Worm (Caenorhabditis elegans) whole organism, L2 larva: ENCODE data around the gene F58E6.13.

Experiments
- ZK546.5 ChIP-seq: sonication (generic microtip); optimal IDR thresholded peaks from 2 replicates; lab custom pipeline; 2017; ENCODE audit warnings: missing biosample characterization, missing genetic modification characterization
- aly-2 ChIP-seq: fragments of 150-350 bp; optimal IDR thresholded peaks from 2 replicates; lab custom pipeline; 2014; ENCODE audit warnings: missing biosample characterization, missing genetic modification characterization
- ama-1 ChIP-seq: fragments of 150-350 bp; optimal IDR thresholded peaks from 2 replicates; lab custom pipeline; 2018; ENCODE audit warnings: inconsistent platforms
- blmp-1 ChIP-seq: sonication (generic microtip); optimal IDR thresholded peaks from 2 replicates; lab custom pipeline; 2017; ENCODE audit warnings: missing genetic modification characterization, mild to moderate bottlenecking, missing compliant biosample characterization, antibody characterized with exemption, moderate library complexity; ENCODE audit not compliant: insufficient read depth
- egl-27 ChIP-seq: sonication (generic microtip); optimal IDR thresholded peaks from 3 replicates; lab custom pipeline; 2017; ENCODE audit warnings: missing biosample characterization, missing genetic modification reagents, missing genetic modification characterization
- nhr-237 ChIP-seq: fragments of 150-350 bp; optimal IDR thresholded peaks from 2 replicates; lab custom pipeline; 2014; ENCODE audit warnings: missing biosample characterization, missing genetic modification characterization

DNA sequence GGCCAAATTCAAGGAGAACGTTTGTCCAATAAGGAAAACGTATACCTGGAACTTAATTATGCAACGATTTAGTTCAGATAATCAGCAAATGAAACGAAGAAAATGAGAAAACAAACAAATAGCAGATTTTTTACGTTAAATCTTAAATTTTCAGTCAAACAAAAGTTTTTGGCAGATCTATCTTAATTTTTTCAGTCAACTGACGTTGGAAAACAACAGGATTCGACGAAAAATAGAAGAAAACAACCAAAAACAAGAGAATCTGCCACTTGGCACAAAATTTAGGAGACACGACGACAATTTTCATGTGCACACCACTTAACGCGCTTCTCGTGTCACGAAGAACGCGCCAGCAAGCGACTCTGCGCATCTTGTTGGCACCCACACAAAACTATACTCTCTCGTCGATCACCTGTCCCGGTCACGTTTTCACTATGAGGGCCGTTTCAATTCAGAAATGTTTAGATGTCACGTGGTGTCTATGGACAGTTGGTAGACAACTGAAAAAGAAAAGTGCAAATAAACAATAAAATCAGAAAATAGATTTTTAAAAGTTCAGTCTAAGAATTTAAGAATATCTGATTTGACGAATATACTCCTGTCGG is 44.7 kb downstream of the F58E6.13 start, which contains the start of gene ztf-7:
- TF ChIP-seq ama-1 (lab: Kevin White, UChicago) (peak; percentile 63), aly-2 (tag; lab: Kevin White, UChicago) (no peak), ZK546.5 (tag; lab: Kevin White, UChicago) (no peak), nhr-237 (tag; lab: Kevin White, UChicago) (peak; percentile 38), egl-27 (tag; lab: Kevin White, UChicago) (peak; percentile 82), blmp-1 (tag; lab: Kevin White, UChicago) (peak; percentile 84)
